Worm (Caenorhabditis elegans) whole organism, L3 larva: Measurements from ENCODE around the gene C34F6.10.

ENCODE experiments used
- R02D3.7 ChIP-seq: fragments of 150-350 bp; optimal IDR thresholded peaks from 2 replicates; lab custom pipeline; 2014; ENCODE audit warnings: missing biosample characterization, missing genetic modification characterization
- ZK546.5 ChIP-seq: sonication (generic microtip); optimal IDR thresholded peaks from 2 replicates; lab custom pipeline; 2017; ENCODE audit warnings: missing biosample characterization, missing genetic modification characterization
- aly-2 ChIP-seq: fragments of 150-350 bp; optimal IDR thresholded peaks from 2 replicates; lab custom pipeline; 2014; ENCODE audit warnings: missing biosample characterization, missing genetic modification characterization
- ceh-28 ChIP-seq: fragments of 150-350 bp; optimal IDR thresholded peaks from 2 replicates; lab custom pipeline; 2014; ENCODE audit warnings: missing biosample characterization, missing genetic modification reagents, missing genetic modification characterization
- ceh-82 ChIP-seq: fragments of 150-350 bp; optimal IDR thresholded peaks from 2 replicates; lab custom pipeline; 2014; ENCODE audit warnings: missing biosample characterization, missing genetic modification characterization
- ceh-9 ChIP-seq: sonication (generic microtip); optimal IDR thresholded peaks from 2 replicates; lab custom pipeline; 2018; ENCODE audit warnings: missing biosample characterization, missing genetic modification characterization
- daf-12 ChIP-seq: fragments of 150-350 bp; optimal IDR thresholded peaks from 2 replicates; lab custom pipeline; 2014; ENCODE audit warnings: missing biosample characterization, missing genetic modification reagents, missing genetic modification characterization
- egl-5 ChIP-seq: fragments of 150-350 bp; optimal IDR thresholded peaks from 2 replicates; lab custom pipeline; 2017; ENCODE audit warnings: missing biosample characterization, missing genetic modification reagents, missing genetic modification characterization, inconsistent platforms
- elt-1 ChIP-seq: fragments of 150-350 bp; optimal IDR thresholded peaks from 2 replicates; lab custom pipeline; 2014; ENCODE audit warnings: missing biosample characterization, missing genetic modification characterization
- elt-2 ChIP-seq: sonication (generic microtip); optimal IDR thresholded peaks from 2 replicates; lab custom pipeline; 2016; ENCODE audit warnings: missing genetic modification reagents, mild to moderate bottlenecking, missing genetic modification characterization, missing compliant biosample characterization
- elt-3 ChIP-seq, 3 experiments: fragments of 150-350 bp in 1 of 3; sonication (generic microtip) in 2 of 3; optimal IDR thresholded peaks; 2 replicates in 2 of 3; 4 replicates in 1 of 3; lab custom pipeline; 2014 to 2017; ENCODE audit warnings: missing biosample characterization in 3 of 3, missing genetic modification characterization in 3 of 3
- eor-1 ChIP-seq, 2 experiments: fragments of 150-350 bp; optimal IDR thresholded peaks; 2 replicates each; lab custom pipeline; 2014 to 2018; ENCODE audit warnings: missing biosample characterization in 2 of 2, missing genetic modification characterization in 2 of 2
- fkh-10 ChIP-seq: sonication (generic microtip); optimal IDR thresholded peaks from 2 replicates; lab custom pipeline; 2017; ENCODE audit warnings: missing biosample characterization, missing genetic modification reagents, missing genetic modification characterization
- fos-1 ChIP-seq: fragments of 150-350 bp; optimal IDR thresholded peaks from 2 replicates; lab custom pipeline; 2014; ENCODE audit warnings: missing biosample characterization, missing genetic modification characterization
- hmg-11 ChIP-seq: sonication (generic microtip); optimal IDR thresholded peaks from 2 replicates; lab custom pipeline; 2016; ENCODE audit warnings: missing genetic modification characterization, missing compliant biosample characterization
- jun-1 ChIP-seq: fragments of 150-350 bp; optimal IDR thresholded peaks from 2 replicates; lab custom pipeline; 2014; ENCODE audit warnings: missing biosample characterization, missing genetic modification reagents, missing genetic modification characterization
- lin-15B ChIP-seq: fragments of 150-350 bp; optimal IDR thresholded peaks from 2 replicates; lab custom pipeline; 2014; ENCODE audit warnings: missing biosample characterization, missing genetic modification characterization
- lin-39 ChIP-seq: fragments of 150-350 bp; optimal IDR thresholded peaks from 2 replicates; lab custom pipeline; 2018; ENCODE audit warnings: missing biosample characterization, missing genetic modification reagents, missing genetic modification characterization
- lsy-12 ChIP-seq: sonication (generic microtip); optimal IDR thresholded peaks from 2 replicates; lab custom pipeline; 2016; ENCODE audit warnings: mild to moderate bottlenecking, missing genetic modification characterization, missing compliant biosample characterization
- mdl-1 ChIP-seq: fragments of 150-350 bp; optimal IDR thresholded peaks from 2 replicates; lab custom pipeline; 2014; ENCODE audit warnings: missing biosample characterization, missing genetic modification characterization
- mml-1 ChIP-seq: fragments of 150-350 bp; sonication (generic microtip); optimal IDR thresholded peaks from 3 replicates; lab custom pipeline; 2014; ENCODE audit warnings: missing biosample characterization, missing genetic modification characterization
- nfya-1 ChIP-seq: sonication (generic microtip); optimal IDR thresholded peaks from 2 replicates; lab custom pipeline; 2017; ENCODE audit warnings: missing genetic modification characterization, mild to moderate bottlenecking, missing compliant biosample characterization, antibody characterized with exemption, moderate library complexity; ENCODE audit not compliant: insufficient read depth
- nhr-11 ChIP-seq: fragments of 150-350 bp; optimal IDR thresholded peaks from 2 replicates; lab custom pipeline; 2014; ENCODE audit warnings: missing biosample characterization, missing genetic modification characterization
- nhr-12 ChIP-seq: fragments of 150-350 bp; optimal IDR thresholded peaks from 2 replicates; lab custom pipeline; 2014; ENCODE audit warnings: missing biosample characterization, missing genetic modification characterization
- nhr-237 ChIP-seq: fragments of 150-350 bp; optimal IDR thresholded peaks from 2 replicates; lab custom pipeline; 2014; ENCODE audit warnings: missing biosample characterization, missing genetic modification characterization
- nhr-25 ChIP-seq: sonication (generic microtip); optimal IDR thresholded peaks from 2 replicates; lab custom pipeline; 2017; ENCODE audit warnings: missing biosample characterization, missing genetic modification characterization
- nhr-43 ChIP-seq: sonication (generic microtip); optimal IDR thresholded peaks from 2 replicates; lab custom pipeline; 2016; ENCODE audit warnings: mild to moderate bottlenecking, missing genetic modification characterization, missing compliant biosample characterization; ENCODE audit not compliant: poor library complexity, severe bottlenecking
- nhr-67 ChIP-seq: fragments of 150-350 bp; optimal IDR thresholded peaks from 2 replicates; lab custom pipeline; 2014; ENCODE audit warnings: missing biosample characterization, missing genetic modification characterization
- nhr-76 ChIP-seq: fragments of 150-350 bp; sonication (generic microtip); optimal IDR thresholded peaks from 5 replicates; lab custom pipeline; 2014; ENCODE audit warnings: missing biosample characterization, missing genetic modification characterization
- pha-4 ChIP-seq: fragments of 150-350 bp; optimal IDR thresholded peaks from 2 replicates; lab custom pipeline; 2014; ENCODE audit warnings: missing biosample characterization, missing genetic modification reagents, missing genetic modification characterization
- pqm-1 ChIP-seq: fragments of 150-350 bp; optimal IDR thresholded peaks from 2 replicates; lab custom pipeline; 2017; ENCODE audit warnings: missing biosample characterization, missing genetic modification characterization, inconsistent platforms
- sea-2 ChIP-seq: fragments of 150-350 bp; sonication (generic microtip); optimal IDR thresholded peaks from 4 replicates; lab custom pipeline; 2014; ENCODE audit warnings: missing biosample characterization, missing genetic modification reagents, missing genetic modification characterization
- snpc-4 ChIP-seq: fragments of 150-350 bp; optimal IDR thresholded peaks from 2 replicates; lab custom pipeline; 2014; ENCODE audit warnings: missing biosample characterization, missing genetic modification characterization
- unc-62 ChIP-seq: fragments of 150-350 bp; sonication (generic microtip); optimal IDR thresholded peaks from 4 replicates; lab custom pipeline; 2014; ENCODE audit warnings: missing biosample characterization, missing genetic modification reagents, missing genetic modification characterization
- zag-1 ChIP-seq: fragments of 150-350 bp; optimal IDR thresholded peaks from 2 replicates; lab custom pipeline; 2014; ENCODE audit warnings: missing biosample characterization, missing genetic modification characterization
- ztf-11 ChIP-seq: fragments of 150-350 bp; optimal IDR thresholded peaks from 2 replicates; lab custom pipeline; 2014; ENCODE audit warnings: missing biosample characterization, missing genetic modification characterization
- ztf-4 ChIP-seq: fragments of 150-350 bp; optimal IDR thresholded peaks from 2 replicates; lab custom pipeline; 2014; ENCODE audit warnings: missing biosample characterization, missing genetic modification characterization

C34F6.10 gene

DNA sequence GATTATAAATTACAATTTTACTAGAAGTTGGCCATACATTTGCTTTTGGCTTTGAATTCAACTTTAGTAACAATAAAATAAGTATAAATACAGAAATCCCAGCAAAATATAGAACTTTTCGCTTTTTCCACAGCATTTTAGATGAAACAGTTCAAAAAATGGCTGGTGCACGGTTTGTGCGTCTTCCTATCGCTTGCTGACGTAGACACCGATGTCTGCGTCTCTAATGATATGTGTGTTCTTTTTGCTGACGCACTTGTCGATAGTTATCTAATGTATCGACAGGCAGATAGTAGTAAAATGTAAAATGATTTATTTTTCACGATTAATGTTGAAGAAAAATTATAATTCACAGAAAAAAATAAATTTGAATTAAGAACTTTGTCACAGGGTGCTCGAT is 33.5 kb downstream of the C34F6.10 start, which contains the start of gene hst-2 (continued):
- no peak for TF ChIP-seq sea-2 (GFP tag; lab: Kevin White, UChicago)
- peak; percentile 85 for TF ChIP-seq nfya-1 (tag; lab: Kevin White, UChicago)
- TF ChIP-seq lsy-12 (tag; lab: Kevin White, UChicago) = peak; percentile 74
- peak; percentile 45 for TF ChIP-seq ceh-82
- peak; percentile 52 for TF ChIP-seq lin-15B
- no peak for TF ChIP-seq zag-1
- peak; percentile 54 for TF ChIP-seq snpc-4 (tag; lab: Kevin White, UChicago)
- TF ChIP-seq egl-5 (tag; lab: Kevin White, UChicago) = peak; percentile 53
- no peak for TF ChIP-seq unc-62 (GFP tag; lab: Kevin White, UChicago)
- no peak for TF ChIP-seq daf-12
- peak; percentile 52 for TF ChIP-seq R02D3.7
- TF ChIP-seq nhr-12 = no peak
- TF ChIP-seq ZK546.5 (tag; lab: Kevin White, UChicago) = no peak
- peak; percentile 25 for TF ChIP-seq nhr-11 (tag; lab: Kevin White, UChicago)
- no peak for TF ChIP-seq mml-1 (tag; lab: Kevin White, UChicago)
- no peak for TF ChIP-seq nhr-76 (tag; lab: Kevin White, UChicago)
- peak; percentile 90 for TF ChIP-seq jun-1 (tag; lab: Kevin White, UChicago)
- peak; percentile 84 for TF ChIP-seq nhr-43 (tag; lab: Kevin White, UChicago)
- TF ChIP-seq fkh-10 (GFP tag; lab: Kevin White, UChicago) = no peak
- TF ChIP-seq, all 47 proteins: peak for 24

- TF ChIP-seq elt-2 (tag; lab: Kevin White, UChicago) = peak; percentile 70
- no peak for TF ChIP-seq nhr-43 (tag; lab: Kevin White, UChicago)
- peak; percentile 52 for TF ChIP-seq pqm-1 (tag; lab: Kevin White, UChicago)
- TF ChIP-seq pha-4 = peak; percentile 2
- TF ChIP-seq, all 47 proteins: peak for 3
Observed at ce11 chrX:11203773-11204172, 36.7 kb downstream of the C34F6.10 start, which contains the start of gene C34F6.11. Gene C34F6.11, minus strand, starts transcription at chrX:11203932.

ce11 chrX:11201165-11201564 is 39.3 kb downstream of the C34F6.10 start, which contains the start of gene col-179:
Gene col-179, plus strand, starts transcription at chrX:11201465.
- no peak for TF ChIP-seq mdl-1
- no peak for TF ChIP-seq lin-39 (tag; lab: Kevin White, UChicago)
- no peak for TF ChIP-seq elt-1
- TF ChIP-seq ceh-28 (tag; lab: Kevin White, UChicago) = no peak
- TF ChIP-seq eor-1 (tag; optimal IDR thresholded peaks at IDR 0.05; lab: Kevin White, UChicago) = no peak
- no peak for TF ChIP-seq ZK546.5 (tag; lab: Kevin White, UChicago)
- no peak for TF ChIP-seq nfya-1 (tag; lab: Kevin White, UChicago)
- no peak for TF ChIP-seq aly-2 (tag; lab: Kevin White, UChicago)
- no peak for TF ChIP-seq nhr-12
- TF ChIP-seq nhr-67 (tag; lab: Kevin White, UChicago) = no peak
- no peak for TF ChIP-seq ztf-4
- TF ChIP-seq elt-2 (tag; lab: Kevin White, UChicago) = no peak
- no peak for TF ChIP-seq ztf-11 (tag; lab: Kevin White, UChicago)
- TF ChIP-seq nhr-25 (tag; lab: Kevin White, UChicago) = no peak
- TF ChIP-seq, all 47 proteins: peak for 0

DNA sequence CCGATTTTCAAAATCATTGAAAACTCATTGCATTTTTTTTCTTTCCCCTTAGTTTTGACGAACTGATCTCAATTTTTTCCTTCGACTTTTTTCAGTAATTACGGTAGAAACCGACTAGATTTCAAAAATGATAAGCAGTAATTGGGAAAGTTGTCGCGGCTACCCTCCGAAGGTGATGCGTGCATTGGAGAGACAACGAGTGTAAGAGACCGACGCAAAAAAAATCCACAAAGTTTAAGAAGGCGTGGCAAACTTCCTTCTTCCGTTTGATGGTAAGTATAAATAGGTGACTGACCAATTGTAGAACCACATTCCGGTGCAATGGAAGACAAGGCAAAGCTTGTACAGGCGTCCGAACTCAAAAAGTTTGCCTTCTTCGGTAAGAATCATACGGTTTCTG is 41.3 kb downstream of the C34F6.10 start, which contains the start of gene col-178:
Gene col-178 (plus strand): TSS at position 301 of the 400 bp plus-strand sequence.
- TF ChIP-seq elt-1 (no peak), snpc-4 (tag; lab: Kevin White, UChicago) (no peak), nhr-237 (no peak), hmg-11 (no peak), nfya-1 (tag; lab: Kevin White, UChicago) (no peak), eor-1 (tag; optimal IDR thresholded peaks at IDR 0.05; lab: Kevin White, UChicago) (no peak), aly-2 (tag; lab: Kevin White, UChicago) (no peak), ceh-9 (tag; lab: Kevin White, UChicago) (no peak), fos-1 (tag; lab: Kevin White, UChicago) (no peak), elt-3 (tag; optimal IDR thresholded peaks at IDR 0.05; lab: Kevin White, UChicago) (no peak)
